Worm (Caenorhabditis elegans): Measurements from ENCODE around the gene F35H12.1.

Gene F35H12.1

ce11 chrX:924495-925008 lies 9.1 kb upstream of the F35H12.1 start, which contains the start of the genes pifk-1 and tbc-11 (continued):
- no peak for TF ChIP-seq nhr-19 (GFP tag; conservative IDR thresholded peaks at IDR 0.05)
- TF ChIP-seq irx-1 (tag; optimal IDR thresholded peaks at IDR 0.05): no peak
- TF ChIP-seq zag-1 (tag; optimal IDR thresholded peaks at IDR 0.05): no peak
- TF ChIP-seq F16B12.6 (tag; optimal IDR thresholded peaks at IDR 0.05): peak; percentile 44
- no peak for TF ChIP-seq isw-1 (GFP tag; IDR thresholded peaks at IDR 0.05)
- TF ChIP-seq fkh-8 (tag; optimal IDR thresholded peaks at IDR 0.05): peak; percentile 21
- peak in 1 of 6 experiments; percentile 54 for TF ChIP-seq elt-3 (tag; optimal IDR thresholded peaks at IDR 0.05)
- TF ChIP-seq nhr-71 (tag; optimal IDR thresholded peaks at IDR 0.05): peak; percentile 34
- TF ChIP-seq snu-23 (GFP tag; optimal IDR thresholded peaks at IDR 0.05): peak; percentile 65
- peak; percentile 64 for TF ChIP-seq mep-1 (tag; optimal IDR thresholded peaks at IDR 0.05)
- TF ChIP-seq nhr-237 (tag; optimal IDR thresholded peaks at IDR 0.05): peak; percentile 14

- TF ChIP-seq nhr-237 (tag; optimal IDR thresholded peaks at IDR 0.05) (no peak), irx-1 (tag; optimal IDR thresholded peaks at IDR 0.05) (no peak), ceh-63 (GFP tag; optimal IDR thresholded peaks at IDR 0.05) (no peak), ces-1 (GFP tag; optimal IDR thresholded peaks at IDR 0.05) (no peak), hlh-4 (tag; optimal IDR thresholded peaks at IDR 0.05) (no peak), mab-9 (GFP tag; IDR thresholded peaks at IDR 0.05) (no peak), tlp-1 (tag; optimal IDR thresholded peaks at IDR 0.05) (no peak), nhr-12 (tag; optimal IDR thresholded peaks at IDR 0.05) (no peak), xbp-1 (tag; optimal IDR thresholded peaks at IDR 0.05) (no peak), snu-23 (GFP tag; optimal IDR thresholded peaks at IDR 0.05) (no peak), unc-86 (tag; optimal IDR thresholded peaks at IDR 0.05) (no peak)
Measured at ce11 chrX:926125-926524, 7.5 kb upstream of the F35H12.1 start.

ce11 chrX:927632-928031 lies 6.0 kb upstream of the F35H12.1 start:
- TF ChIP-seq mdl-1 (tag; optimal IDR thresholded peaks at IDR 0.05) (no peak), lin-14 (GFP tag; optimal IDR thresholded peaks at IDR 0.05) (peak; percentile 62), nhr-19 (GFP tag; conservative IDR thresholded peaks at IDR 0.05) (no peak), rnt-1 (tag; optimal IDR thresholded peaks at IDR 0.05) (peak; percentile 31), fos-1 (tag; optimal IDR thresholded peaks at IDR 0.05) (no peak), ama-1 (optimal IDR thresholded peaks at IDR 0.05) (no peak), lin-35 (GFP tag; optimal IDR thresholded peaks at IDR 0.05) (peak in 1 of 2 experiments; percentile 6), skn-1 (tag; optimal IDR thresholded peaks at IDR 0.05) (peak; percentile 10), blmp-1 (tag; optimal IDR thresholded peaks at IDR 0.05) (peak; percentile 76)

ce11 chrX:932874-933273 lies 730 bp upstream of the F35H12.1 start:
- TF ChIP-seq grh-1 (GFP tag; IDR thresholded peaks at IDR 0.05) (no peak), lin-14 (GFP tag; optimal IDR thresholded peaks at IDR 0.05) (peak; percentile 84), C04F5.9 (tag; optimal IDR thresholded peaks at IDR 0.05) (no peak), unc-86 (tag; optimal IDR thresholded peaks at IDR 0.05) (peak; percentile 37), C16A3.4 (tag; optimal IDR thresholded peaks at IDR 0.05) (no peak), nhr-77 (tag; optimal IDR thresholded peaks at IDR 0.05) (no peak), hlh-17 (GFP tag; optimal IDR thresholded peaks at IDR 0.05; ENCODE audit: borderline replicate concordance) (no peak), aly-2 (tag; optimal IDR thresholded peaks at IDR 0.05) (no peak), mef-2 (tag; optimal IDR thresholded peaks at IDR 0.05) (no peak), hpl-2 (GFP tag; optimal IDR thresholded peaks at IDR 0.05) (no peak), ceh-63 (GFP tag; optimal IDR thresholded peaks at IDR 0.05) (no peak), egl-27 (tag; optimal IDR thresholded peaks at IDR 0.05) (no peak), skn-1 (tag; optimal IDR thresholded peaks at IDR 0.05) (peak; percentile 55), nhr-28 (tag; optimal IDR thresholded peaks at IDR 0.05) (no peak), lir-3 (tag; optimal IDR thresholded peaks at IDR 0.05; ENCODE audit: poor library complexity) (no peak), snu-23 (GFP tag; optimal IDR thresholded peaks at IDR 0.05) (peak; percentile 17), C34B4.2 (tag; optimal IDR thresholded peaks at IDR 0.05) (no peak), nhr-76 (tag; optimal IDR thresholded peaks at IDR 0.05) (no peak), unc-30 (tag; optimal IDR thresholded peaks at IDR 0.05) (no peak), mab-9 (GFP tag; IDR thresholded peaks at IDR 0.05) (no peak), efl-1 (optimal IDR thresholded peaks at IDR 0.05) (peak in 1 of 2 experiments; percentile 20), efl-1 (GFP tag; optimal IDR thresholded peaks at IDR 0.05 in 1 of 2) (peak in 1 of 2 experiments; percentile 65), nhr-20 (tag; optimal IDR thresholded peaks at IDR 0.05) (no peak), sup-37 (GFP tag; optimal IDR thresholded peaks at IDR 0.05) (no peak), nhr-11 (tag; optimal IDR thresholded peaks at IDR 0.05) (no peak), egl-13 (tag; optimal IDR thresholded peaks at IDR 0.05) (no peak), dpl-1 (GFP tag; optimal IDR thresholded peaks at IDR 0.05) (peak in 1 of 3 experiments; percentile 8), ceh-90 (tag; optimal IDR thresholded peaks at IDR 0.05) (no peak)

All from whole organism, L1 larva.